Fruit fly (Drosophila melanogaster): ENCODE data around the gene CG3078.

Gene CG3078

DNA sequence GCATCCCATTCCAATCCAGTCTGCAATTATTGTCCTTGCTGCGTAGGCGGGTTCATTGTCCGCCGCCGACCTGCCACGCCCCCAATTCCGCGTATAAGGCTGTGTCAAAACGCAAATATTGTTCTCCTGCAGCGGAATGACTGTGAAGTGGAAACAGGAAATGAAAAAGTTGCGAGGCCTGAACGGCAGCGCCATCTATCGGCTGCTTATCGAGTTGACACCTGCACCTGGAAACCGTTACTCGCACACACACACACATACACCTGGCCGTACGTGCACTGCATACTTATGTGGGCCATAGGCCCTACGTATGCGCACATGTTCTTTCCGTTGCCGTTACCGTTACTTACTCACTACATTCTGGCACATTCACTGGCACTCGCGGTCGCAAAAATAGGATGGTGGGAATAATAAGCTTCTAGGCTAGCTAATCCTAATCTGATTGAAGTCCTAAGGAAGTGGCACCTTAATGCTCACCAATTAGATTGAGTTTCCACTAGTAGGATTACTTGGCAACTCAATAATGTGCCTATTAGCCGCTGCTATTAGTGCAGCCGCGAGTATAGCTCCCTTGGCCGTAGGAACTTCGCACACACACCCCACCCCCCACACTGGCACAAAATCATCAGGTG is 945 bp downstream of the CG3078 start:
- TF ChIP-seq jim (GFP tag; optimal IDR thresholded peaks at IDR 0.05) (no peak), OdsH (GFP tag; optimal IDR thresholded peaks at IDR 0.05) (no peak), CG32264 (GFP tag; optimal IDR thresholded peaks at IDR 0.05) (no peak), Sp1 (GFP tag; optimal IDR thresholded peaks at IDR 0.05) (no peak), dmrt93B (GFP tag; optimal IDR thresholded peaks at IDR 0.05) (no peak), Vsx2 (GFP tag; optimal IDR thresholded peaks at IDR 0.05; ENCODE audit: partially characterized antibody) (no peak), GATAd (GFP tag; optimal IDR thresholded peaks at IDR 0.05) (no peak), dl (GFP tag; optimal IDR thresholded peaks at IDR 0.05; ENCODE audit: insufficient read depth in 1 of 2, partially characterized antibody in 2 of 2) (no peak), Jra (GFP tag; optimal IDR thresholded peaks at IDR 0.05) (no peak), Mio (GFP tag; optimal IDR thresholded peaks at IDR 0.05) (no peak), rgr (GFP tag; optimal IDR thresholded peaks at IDR 0.05) (no peak), Abd-B (GFP tag; optimal IDR thresholded peaks at IDR 0.05) (no peak), foxo (GFP tag; optimal IDR thresholded peaks at IDR 0.05) (no peak), br (GFP tag; optimal IDR thresholded peaks at IDR 0.05) (no peak), CG9705 (GFP tag; optimal IDR thresholded peaks at IDR 0.05) (no peak), usp (GFP tag; optimal IDR thresholded peaks at IDR 0.05) (no peak), tai (GFP tag; optimal IDR thresholded peaks at IDR 0.05) (no peak), dsf (GFP tag; optimal IDR thresholded peaks at IDR 0.05; ENCODE audit: borderline replicate concordance) (no peak)

DNA sequence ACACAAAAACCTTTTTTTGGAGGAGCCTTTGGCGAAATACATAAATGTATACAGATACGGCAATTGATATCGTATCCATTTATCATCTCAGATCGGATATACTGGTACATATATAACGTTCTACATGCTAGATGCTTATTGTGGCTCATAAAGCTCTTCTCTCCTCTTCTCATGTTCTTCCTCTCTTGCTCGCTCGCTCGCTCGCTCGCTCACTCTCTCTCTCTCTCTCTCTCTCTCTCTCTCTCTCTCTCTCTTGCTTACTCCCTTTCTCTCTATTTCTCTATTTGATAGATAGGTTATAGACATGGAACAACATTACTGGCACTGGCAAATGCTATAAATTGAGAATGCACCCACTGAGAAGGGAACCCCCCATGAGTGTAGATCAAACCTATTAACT is 4.6 kb downstream of the CG3078 start:
- TF ChIP-seq Jra (GFP tag; optimal IDR thresholded peaks at IDR 0.05) (no peak), Dif (GFP tag; optimal IDR thresholded peaks at IDR 0.05; ENCODE audit: partially characterized antibody) (no peak), fru (GFP tag; optimal IDR thresholded peaks at IDR 0.05) (no peak), N (GFP tag; optimal IDR thresholded peaks at IDR 0.05) (no peak), dsf (GFP tag; optimal IDR thresholded peaks at IDR 0.05; ENCODE audit: borderline replicate concordance) (no peak), sv (GFP tag; optimal IDR thresholded peaks at IDR 0.05) (no peak), h (GFP tag; optimal IDR thresholded peaks at IDR 0.05) (no peak), Vsx2 (GFP tag; optimal IDR thresholded peaks at IDR 0.05; ENCODE audit: partially characterized antibody) (no peak), Rel (GFP tag; optimal IDR thresholded peaks at IDR 0.05) (no peak), Rel (tag; optimal IDR thresholded peaks at IDR 0.05) (no peak), CrebA (GFP tag; optimal IDR thresholded peaks at IDR 0.05; ENCODE audit: borderline replicate concordance) (no peak), usp (GFP tag; optimal IDR thresholded peaks at IDR 0.05) (no peak), lola (GFP tag; optimal IDR thresholded peaks at IDR 0.05) (no peak), Mio (GFP tag; optimal IDR thresholded peaks at IDR 0.05) (no peak), ey (GFP tag; optimal IDR thresholded peaks at IDR 0.05) (no peak), dl (GFP tag; optimal IDR thresholded peaks at IDR 0.05; ENCODE audit: insufficient read depth in 1 of 2, partially characterized antibody in 2 of 2) (no peak)

- TF ChIP-seq Dfd (GFP tag; optimal IDR thresholded peaks at IDR 0.05) (no peak), Mio (GFP tag; optimal IDR thresholded peaks at IDR 0.05) (no peak), fru (GFP tag; optimal IDR thresholded peaks at IDR 0.05) (no peak), h (GFP tag; optimal IDR thresholded peaks at IDR 0.05) (peak; percentile 16), ey (GFP tag; optimal IDR thresholded peaks at IDR 0.05) (no peak), CG32264 (GFP tag; optimal IDR thresholded peaks at IDR 0.05) (no peak)
Measured at dm6 chrX:2254020-2254626, 5.5 kb downstream of the CG3078 start, which contains the start of gene CG3091. TSS of gene CG3091 (minus strand) at chrX:2254197.

dm6 chrX:2251688-2252087 is 8.0 kb downstream of the CG3078 start, which contains the start of gene CG3191:
TSS of gene CG3191 (minus strand) at chrX:2251993.
- TF ChIP-seq sv (GFP tag; optimal IDR thresholded peaks at IDR 0.05) = no peak

dm6 chrX:2249763-2250162 is 9.9 kb downstream of the CG3078 start, which contains the start of gene crn:
TSS of gene crn (minus strand) at chrX:2249983.
- TF ChIP-seq Mio (GFP tag; optimal IDR thresholded peaks at IDR 0.05) (no peak), Sp1 (GFP tag; optimal IDR thresholded peaks at IDR 0.05) (no peak), sv (GFP tag; optimal IDR thresholded peaks at IDR 0.05) (no peak), OdsH (GFP tag; optimal IDR thresholded peaks at IDR 0.05) (no peak), rgr (GFP tag; optimal IDR thresholded peaks at IDR 0.05) (no peak)

All from whole organism, wandering third instar larva.